Worm (Caenorhabditis elegans): Measurements from ENCODE around the gene C03C10.2.

The C03C10.2 gene

DNA sequence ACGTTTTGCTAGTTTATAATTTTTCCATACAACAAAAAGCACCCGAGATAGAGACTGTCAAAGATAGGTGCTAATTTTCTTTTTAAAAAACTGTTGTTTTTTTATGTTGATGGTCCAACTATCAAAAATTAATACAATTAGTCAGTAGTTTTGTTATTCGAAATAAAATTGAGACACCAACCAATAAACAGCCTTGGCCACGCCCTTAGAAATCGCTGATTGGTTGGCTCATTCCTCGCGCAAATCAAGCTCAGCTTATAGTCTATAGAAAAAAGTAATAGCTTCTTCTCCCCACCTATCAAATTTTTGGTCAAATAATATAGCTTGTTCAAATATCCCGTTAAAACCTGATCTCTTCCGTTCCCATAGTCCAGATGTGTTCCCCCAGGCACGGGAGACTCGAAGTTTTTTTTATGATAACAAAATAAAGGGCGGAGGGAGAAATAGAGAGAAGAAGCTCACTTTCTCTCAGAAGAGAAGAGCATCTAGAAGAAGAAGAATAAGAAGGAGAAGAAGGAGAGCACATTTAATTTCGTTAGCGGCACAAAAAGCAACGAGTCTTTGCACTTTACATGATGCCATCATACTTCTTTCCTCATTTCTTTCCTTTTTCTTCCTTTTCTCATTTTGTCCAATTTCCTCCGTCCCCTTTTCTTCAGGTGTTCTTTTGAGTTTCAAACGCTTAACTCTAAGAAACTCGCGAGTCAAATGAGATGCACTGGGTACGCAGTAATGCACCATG, 41.1 kb downstream of the C03C10.2 start:
- TF ChIP-seq pros-1 (tag; optimal IDR thresholded peaks at IDR 0.05) (no peak), nfya-1 (tag; optimal IDR thresholded peaks at IDR 0.05) (peak; percentile 95), sdc-2 (tag; optimal IDR thresholded peaks at IDR 0.05) (no peak), ceh-9 (tag; optimal IDR thresholded peaks at IDR 0.05) (no peak), ceh-31 (tag; optimal IDR thresholded peaks at IDR 0.05) (peak; percentile 2), unc-42 (tag; optimal IDR thresholded peaks at IDR 0.05) (peak; percentile 92), hlh-15 (tag; optimal IDR thresholded peaks at IDR 0.05) (no peak)

DNA sequence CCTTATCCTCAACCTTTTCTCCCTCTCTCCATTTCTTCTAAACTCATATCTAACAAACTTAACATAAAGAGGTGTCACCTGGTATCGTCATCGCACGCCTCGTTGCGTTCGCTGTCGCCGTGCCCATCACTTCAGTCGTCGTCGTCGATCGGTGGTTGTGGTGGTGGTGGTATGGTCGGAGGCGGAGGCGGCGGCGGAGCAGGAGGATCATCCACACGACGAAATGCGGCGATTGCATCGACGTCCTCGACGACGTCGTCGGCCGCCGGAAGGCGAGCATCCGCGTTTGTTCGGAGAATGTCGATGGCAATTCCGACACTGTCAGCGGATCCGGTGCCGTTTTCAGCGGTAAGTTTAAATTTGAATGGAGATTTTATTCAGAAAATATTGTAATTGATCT, 43.2 kb downstream of the C03C10.2 start:
- no peak for TF ChIP-seq pha-2 (tag; optimal IDR thresholded peaks at IDR 0.05)
- no peak for TF ChIP-seq elt-2 (tag; optimal IDR thresholded peaks at IDR 0.05)
- no peak for TF ChIP-seq unc-86 (tag; optimal IDR thresholded peaks at IDR 0.05)
- no peak for TF ChIP-seq hlh-6 (tag; optimal IDR thresholded peaks at IDR 0.05)
- no peak for TF ChIP-seq fax-1 (tag; optimal IDR thresholded peaks at IDR 0.05)

DNA sequence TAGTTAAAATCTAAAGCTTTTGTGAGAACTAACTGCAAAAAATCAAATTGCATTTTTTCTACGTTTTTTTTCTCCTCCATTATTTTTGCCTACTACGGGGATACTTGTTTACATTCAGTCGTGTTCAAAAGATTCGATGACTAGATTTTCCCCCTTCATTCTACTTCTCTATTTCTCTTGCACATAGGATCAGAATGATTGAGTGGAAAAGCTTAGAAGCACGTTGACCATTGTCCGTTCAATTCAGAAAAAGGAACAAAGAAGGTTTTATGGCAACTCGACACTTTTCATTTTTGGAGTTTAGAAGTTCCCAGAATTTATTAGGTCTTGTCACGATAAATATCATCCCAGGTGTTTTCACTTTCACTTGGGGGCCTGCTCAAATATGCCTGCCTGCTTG, 46.3 kb downstream of the C03C10.2 start:
- TF ChIP-seq unc-3 (GFP tag; conservative IDR thresholded peaks at IDR 0.05) (no peak), unc-3 (tag; optimal IDR thresholded peaks at IDR 0.05) (no peak), ceh-34 (tag; optimal IDR thresholded peaks at IDR 0.05) (no peak), ttx-3 (tag; optimal IDR thresholded peaks at IDR 0.05) (no peak), pag-3 (tag; optimal IDR thresholded peaks at IDR 0.05; ENCODE audit: borderline replicate concordance) (no peak), odd-2 (tag; optimal IDR thresholded peaks at IDR 0.05) (no peak), ref-2 (tag; optimal IDR thresholded peaks at IDR 0.05) (no peak)

All from whole organism, late embryonic.